Fruit fly (Drosophila melanogaster): ENCODE measurements around the gene alpha-Est10.

The alpha-Est10 gene

DNA sequence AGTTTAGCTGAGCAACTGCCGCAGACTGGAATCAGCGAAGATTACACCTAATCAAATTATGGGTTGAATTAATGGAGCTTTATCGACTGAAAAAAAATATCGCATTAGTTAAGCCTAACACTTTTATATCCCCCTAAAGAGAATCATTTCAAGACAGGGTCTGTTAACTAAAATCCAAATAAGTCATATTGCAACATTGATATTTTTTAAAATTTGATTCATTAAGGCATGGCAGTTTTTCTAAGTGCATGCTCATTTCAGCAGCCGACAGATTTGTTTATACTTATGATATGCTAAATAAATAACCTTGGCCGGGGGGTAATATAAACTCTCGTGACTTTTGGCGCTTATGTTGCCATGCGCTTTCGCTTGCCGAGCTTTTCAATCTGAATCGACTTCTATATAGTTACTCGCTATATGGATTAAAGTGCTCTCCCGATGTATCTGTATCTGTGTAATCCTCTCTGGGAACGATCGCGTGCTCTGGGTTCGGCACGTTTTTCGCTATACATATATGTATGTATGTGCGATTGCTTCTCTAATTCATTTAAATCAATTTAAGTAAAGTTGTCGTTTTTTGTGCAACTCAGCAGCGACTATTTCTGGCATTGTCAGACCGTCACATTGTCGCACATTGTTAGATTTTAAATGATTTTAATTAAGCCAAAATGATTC is 12.8 kb upstream of the alpha-Est10 start (continued):
- peak; percentile 70 for TF ChIP-seq Bdp1 (GFP tag; optimal IDR thresholded peaks at IDR 0.05)
- TF ChIP-seq CG11560 (tag; IDR thresholded peaks at IDR 0.05) = no peak; the same call in 1 of the 3 replicates
- TF ChIP-seq CG3065 (GFP tag; optimal IDR thresholded peaks at IDR 0.05) = no peak
- TF ChIP-seq ERR (GFP tag; optimal IDR thresholded peaks at IDR 0.05) = peak; percentile 94
- TF ChIP-seq HmgZ (tag; optimal IDR thresholded peaks at IDR 0.05) = peak; percentile 93
- no peak for TF ChIP-seq CG10959 (GFP tag; IDR thresholded peaks at IDR 0.05)
- no peak for TF ChIP-seq btn (GFP tag; optimal IDR thresholded peaks at IDR 0.05)
- peak; percentile 94 for TF ChIP-seq Atf6 (GFP tag; IDR thresholded peaks at IDR 0.05)
- TF ChIP-seq CG6689 (GFP tag; IDR thresholded peaks at IDR 0.05) = peak; percentile 57
- TF ChIP-seq sob (GFP tag; IDR thresholded peaks at IDR 0.05) = peak; percentile 90
- peak; percentile 81 for TF ChIP-seq CG14441 (GFP tag; IDR thresholded peaks at IDR 0.05)
- no peak for TF ChIP-seq zen (tag; optimal IDR thresholded peaks at IDR 0.05)
- TF ChIP-seq slbo (GFP tag; IDR thresholded peaks at IDR 0.05) = peak; percentile 97
- TF ChIP-seq amos (GFP tag; IDR thresholded peaks at IDR 0.05; ENCODE audit: partially characterized antibody) = no peak
- TF ChIP-seq CG2129 (GFP tag; IDR thresholded peaks at IDR 0.05; ENCODE audit: partially characterized antibody) = no peak
- peak; percentile 83 for TF ChIP-seq CG4854 (GFP tag; optimal IDR thresholded peaks at IDR 0.05)
- TF ChIP-seq nmo (GFP tag; optimal IDR thresholded peaks at IDR 0.05) = peak; percentile 64
- TF ChIP-seq Rfx (GFP tag; IDR thresholded peaks at IDR 0.05) = peak; percentile 96
- peak; percentile 66 for TF ChIP-seq CG1602 (GFP tag; optimal IDR thresholded peaks at IDR 0.05)
- peak; percentile 65 for TF ChIP-seq CG10274 (GFP tag; optimal IDR thresholded peaks at IDR 0.05)
- peak; percentile 83 for TF ChIP-seq crc (GFP tag; optimal IDR thresholded peaks at IDR 0.05)
- no peak for TF ChIP-seq wek (GFP tag; optimal IDR thresholded peaks at IDR 0.05)
- TF ChIP-seq CG10209 (GFP tag; optimal IDR thresholded peaks at IDR 0.05) = peak; percentile 81
- peak; percentile 73 for TF ChIP-seq org-1 (GFP tag; optimal IDR thresholded peaks at IDR 0.05)
- TF ChIP-seq NC2β (GFP tag; optimal IDR thresholded peaks at IDR 0.05) = peak; percentile 34
- peak; percentile 56 for TF ChIP-seq mirr (GFP tag; optimal IDR thresholded peaks at IDR 0.05)
- TF ChIP-seq CG30403 (GFP tag; optimal IDR thresholded peaks at IDR 0.05) = peak; percentile 85
- peak; percentile 88 for TF ChIP-seq ftz-f1 (GFP tag; optimal IDR thresholded peaks at IDR 0.05)
- TF ChIP-seq CG1529 (GFP tag; optimal IDR thresholded peaks at IDR 0.05) = no peak
- TF ChIP-seq CG12104 (GFP tag; optimal IDR thresholded peaks at IDR 0.05) = peak; percentile 53
- no peak for TF ChIP-seq ewg (GFP tag; optimal IDR thresholded peaks at IDR 0.05)
- TF ChIP-seq CG34422 (GFP tag; IDR thresholded peaks at IDR 0.05) = peak; percentile 67; the same call in 2 of the 3 replicates
- no peak for TF ChIP-seq inv (GFP tag; IDR thresholded peaks at IDR 0.05; ENCODE audit: partially characterized antibody)
- peak; percentile 39 for TF ChIP-seq Atf3 (GFP tag; optimal IDR thresholded peaks at IDR 0.05)
- TF ChIP-seq ham (GFP tag; IDR thresholded peaks at IDR 0.05) = peak; percentile 36; the same call in 1 of the 2 replicates
- no peak for TF ChIP-seq TFAM (GFP tag; optimal IDR thresholded peaks at IDR 0.05)
- peak; percentile 93 for TF ChIP-seq Meics (GFP tag; optimal IDR thresholded peaks at IDR 0.05)
- peak; percentile 89 for TF ChIP-seq bab2 (GFP tag; optimal IDR thresholded peaks at IDR 0.05)
- TF ChIP-seq p53 (GFP tag; optimal IDR thresholded peaks at IDR 0.05) = peak; percentile 53
- TF ChIP-seq CG17385 (GFP tag; optimal IDR thresholded peaks at IDR 0.05) = peak; percentile 77
- TF ChIP-seq trem (tag; optimal IDR thresholded peaks at IDR 0.05) = no peak
- TF ChIP-seq cato (GFP tag; optimal IDR thresholded peaks at IDR 0.05; ENCODE audit: borderline replicate concordance) = peak; percentile 46
- TF ChIP-seq CG17186 (GFP tag; optimal IDR thresholded peaks at IDR 0.05) = no peak
- TF ChIP-seq twi (tag; optimal IDR thresholded peaks at IDR 0.05) = no peak
- peak; percentile 27 for TF ChIP-seq CG12236 (GFP tag; optimal IDR thresholded peaks at IDR 0.05)
- no peak for TF ChIP-seq sc (optimal IDR thresholded peaks at IDR 0.05)
- no peak for TF ChIP-seq sc (GFP tag; optimal IDR thresholded peaks at IDR 0.05)
- TF ChIP-seq sens-2 (GFP tag; IDR thresholded peaks at IDR 0.05) = no peak
- peak; percentile 88 for TF ChIP-seq Side (GFP tag; optimal IDR thresholded peaks at IDR 0.05)
- TF ChIP-seq Dfd (GFP tag; optimal IDR thresholded peaks at IDR 0.05) = no peak
- no peak for TF ChIP-seq hth (optimal IDR thresholded peaks at IDR 0.05)
